Worm (Caenorhabditis elegans) whole organism, L4 larva: ENCODE results near the gene C34C12.9.
A peak's percentile ranks its signal among the peaks of the same experiment; 100 is the strongest.

Experiments used
- D1046.2 ChIP-seq: fragments of 200-800 bp; sonication (Bioruptor generic); IDR thresholded peaks from 2 replicates; pipeline ENCODE4 v1.3.6; 2022; ENCODE audit warnings: missing genetic modification characterization, missing compliant biosample characterization
- F49E8.2 ChIP-seq: sonication (generic microtip); optimal IDR thresholded peaks from 2 replicates; lab custom pipeline; 2016; ENCODE audit warnings: missing compliant biosample characterization, mild to moderate bottlenecking, missing genetic modification characterization, borderline replicate concordance
- R02D3.7 ChIP-seq: fragments of 150-350 bp; sonication (generic microtip); optimal IDR thresholded peaks from 3 replicates; lab custom pipeline; 2014; ENCODE audit warnings: missing biosample characterization, missing genetic modification characterization
- Y48G9A.11 ChIP-seq: fragments of 200-800 bp; sonication (Bioruptor generic); IDR thresholded peaks from 2 replicates; pipeline ENCODE4 v1.3.6; 2022; ENCODE audit warnings: missing genetic modification reagents, missing genetic modification characterization, missing compliant biosample characterization
- Y75B8A.6 ChIP-seq: fragments of 200-800 bp; sonication (Bioruptor generic); IDR thresholded peaks from 2 replicates; pipeline ENCODE4 v1.3.6; 2022; ENCODE audit warnings: missing genetic modification reagents, missing genetic modification characterization, missing compliant biosample characterization
- ZK546.5 ChIP-seq, 2 experiments: sonication (generic microtip); optimal IDR thresholded peaks; 2 replicates each; lab custom pipeline; 2017; ENCODE audit warnings: missing biosample characterization in 2 of 2, missing genetic modification characterization in 2 of 2
- aha-1 ChIP-seq: fragments of 150-350 bp; peaks from one replicate; lab custom pipeline; 2014; ENCODE audit warnings: missing biosample characterization, missing genetic modification characterization
- ceh-44 ChIP-seq: fragments of 200-800 bp; sonication (Bioruptor generic); IDR thresholded peaks from 2 replicates; pipeline ENCODE4 v1.3.6; 2022; ENCODE audit warnings: missing genetic modification reagents, missing genetic modification characterization, missing compliant biosample characterization
- ceh-82 ChIP-seq: sonication (generic microtip); optimal IDR thresholded peaks from 2 replicates; lab custom pipeline; 2017; ENCODE audit warnings: missing biosample characterization, missing genetic modification characterization
- daf-16 ChIP-seq, 3 experiments: sonication (generic microtip); optimal IDR thresholded peaks; 2 replicates each; lab custom pipeline; 2016 to 2017; ENCODE audit warnings: missing genetic modification characterization in 3 of 3, missing genetic modification reagents in 3 of 3, mild to moderate bottlenecking in 2 of 3, missing compliant biosample characterization in 2 of 3, missing biosample characterization in 1 of 3, moderate library complexity in 1 of 3
- daf-19 ChIP-seq: fragments of 200-800 bp; sonication (Bioruptor generic); conservative IDR thresholded peaks from 2 replicates; pipeline ENCODE4 v1.3.6; 2022; ENCODE audit warnings: missing genetic modification characterization, missing compliant biosample characterization
- daf-8 ChIP-seq: fragments of 200-800 bp; sonication (Bioruptor generic); IDR thresholded peaks from 2 replicates; pipeline ENCODE4 v1.3.6; 2022; ENCODE audit warnings: missing genetic modification characterization, missing compliant biosample characterization
- dmd-6 ChIP-seq: fragments of 200-800 bp; sonication (Bioruptor generic); IDR thresholded peaks from 2 replicates; pipeline ENCODE4 v1.3.6; 2022; ENCODE audit warnings: missing genetic modification reagents, missing genetic modification characterization, missing compliant biosample characterization
- dmd-8 ChIP-seq: fragments of 200-800 bp; sonication (Bioruptor generic); IDR thresholded peaks from 2 replicates; pipeline ENCODE4 v1.3.6; 2022; ENCODE audit warnings: missing genetic modification characterization, missing compliant biosample characterization
- dpl-1 ChIP-seq: fragments of 150-350 bp; optimal IDR thresholded peaks from 2 replicates; lab custom pipeline; 2014; ENCODE audit warnings: missing biosample characterization, missing genetic modification reagents, missing genetic modification characterization
- dve-1 ChIP-seq: sonication (generic microtip); optimal IDR thresholded peaks from 2 replicates; lab custom pipeline; 2017; ENCODE audit warnings: antibody characterized with exemption, mild to moderate bottlenecking, missing genetic modification characterization, missing compliant biosample characterization; ENCODE audit not compliant: insufficient read depth
- egl-27 ChIP-seq: sonication (generic microtip); optimal IDR thresholded peaks from 3 replicates; lab custom pipeline; 2017; ENCODE audit warnings: missing biosample characterization, missing genetic modification reagents, missing genetic modification characterization
- gei-8 ChIP-seq: fragments of 200-800 bp; sonication (Bioruptor generic); optimal IDR thresholded peaks from 2 replicates; lab custom pipeline; 2018; ENCODE audit warnings: mild to moderate bottlenecking, missing genetic modification characterization, missing compliant biosample characterization
- hif-1 ChIP-seq, 2 experiments: sonication (generic microtip); optimal IDR thresholded peaks; 2 replicates each; lab custom pipeline; 2016 to 2017; ENCODE audit warnings: missing compliant biosample characterization in 2 of 2, missing genetic modification characterization in 2 of 2, missing genetic modification reagents in 2 of 2, missing genotype in 2 of 2, mild to moderate bottlenecking in 1 of 2
- lin-1 ChIP-seq: fragments of 200-800 bp; sonication (Bioruptor generic); IDR thresholded peaks from 2 replicates; pipeline ENCODE4 v1.3.6; 2022; ENCODE audit warnings: missing genetic modification reagents, missing genetic modification characterization, missing compliant biosample characterization
- lin-39 ChIP-seq: fragments of 150-350 bp; optimal IDR thresholded peaks from 2 replicates; lab custom pipeline; 2014; ENCODE audit warnings: missing biosample characterization, missing genetic modification reagents, missing genetic modification characterization
- lsy-2 ChIP-seq, 2 experiments: fragments of 150-350 bp in 1 of 2; sonication (generic microtip) in 1 of 2; optimal IDR thresholded peaks; 2 replicates each; lab custom pipeline; 2014 to 2017; ENCODE audit warnings: missing biosample characterization in 2 of 2, missing genetic modification characterization in 2 of 2
- mxl-2 ChIP-seq: fragments of 200-800 bp; sonication (Bioruptor generic); conservative IDR thresholded peaks from 2 replicates; pipeline ENCODE4 v1.3.6; 2022; ENCODE audit warnings: missing genetic modification reagents, missing genetic modification characterization, missing compliant biosample characterization
- mxl-3 ChIP-seq: fragments of 200-800 bp; sonication (Bioruptor generic); optimal IDR thresholded peaks from 2 replicates; lab custom pipeline; 2018; ENCODE audit warnings: mild to moderate bottlenecking, missing genetic modification characterization, missing compliant biosample characterization
- nhr-10 ChIP-seq: fragments of 150-350 bp; optimal IDR thresholded peaks from 2 replicates; lab custom pipeline; 2014; ENCODE audit warnings: missing biosample characterization, missing genetic modification characterization
- nhr-111 ChIP-seq: fragments of 200-800 bp; sonication (Bioruptor generic); optimal IDR thresholded peaks from 2 replicates; lab custom pipeline; 2018; ENCODE audit warnings: mild to moderate bottlenecking, missing genetic modification characterization, missing compliant biosample characterization
- nhr-28 ChIP-seq: fragments of 150-350 bp; optimal IDR thresholded peaks from 2 replicates; lab custom pipeline; 2014; ENCODE audit warnings: missing biosample characterization, missing genetic modification characterization
- nhr-41 ChIP-seq: fragments of 200-800 bp; sonication (Bioruptor generic); IDR thresholded peaks from 2 replicates; pipeline ENCODE4 v1.3.6; 2022; ENCODE audit warnings: missing genetic modification reagents, missing genetic modification characterization, missing compliant biosample characterization
- nhr-42 ChIP-seq: fragments of 200-800 bp; sonication (Bioruptor generic); IDR thresholded peaks from 2 replicates; pipeline ENCODE4 v1.3.6; 2022; ENCODE audit warnings: missing genetic modification characterization, missing compliant biosample characterization
- nhr-48 ChIP-seq: sonication (generic microtip); optimal IDR thresholded peaks from 2 replicates; lab custom pipeline; 2016; ENCODE audit warnings: mild to moderate bottlenecking, missing genetic modification characterization, missing compliant biosample characterization
- nhr-6 ChIP-seq: fragments of 150-350 bp; optimal IDR thresholded peaks from 2 replicates; lab custom pipeline; 2014; ENCODE audit warnings: missing biosample characterization, missing genetic modification characterization
- spr-3 ChIP-seq: fragments of 200-800 bp; sonication (Bioruptor generic); optimal IDR thresholded peaks from 2 replicates; lab custom pipeline; 2018; ENCODE audit warnings: mild to moderate bottlenecking, missing genetic modification characterization, missing compliant biosample characterization
- tra-1 ChIP-seq: fragments of 200-800 bp; sonication (Bioruptor generic); IDR thresholded peaks from 2 replicates; pipeline ENCODE4 v1.3.6; 2022; ENCODE audit warnings: missing genetic modification reagents, missing genetic modification characterization, missing compliant biosample characterization
- zip-11 ChIP-seq: fragments of 200-800 bp; sonication (Bioruptor generic); IDR thresholded peaks from 2 replicates; pipeline ENCODE4 v1.3.6; 2022; ENCODE audit warnings: missing genetic modification characterization, missing compliant biosample characterization

C34C12.9 gene

DNA sequence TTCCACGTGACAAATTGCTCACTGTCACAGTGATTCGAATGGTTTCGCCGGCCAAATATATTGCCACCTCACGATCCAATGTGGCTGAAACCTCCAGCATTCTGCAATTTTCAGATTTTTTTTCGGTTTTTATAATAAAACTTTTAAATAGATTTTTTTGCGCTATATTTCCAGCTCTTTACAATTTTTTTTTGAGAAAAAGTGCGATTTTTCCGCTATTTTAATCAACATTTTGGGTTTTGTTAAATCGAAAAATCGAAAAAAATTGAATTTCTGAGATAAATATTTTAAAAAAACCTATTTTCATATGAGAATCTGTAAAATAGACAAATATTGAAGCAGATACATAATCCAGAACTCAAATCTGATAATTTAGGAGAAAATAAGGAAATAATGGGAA lies 23.6 kb upstream of the C34C12.9 start, which contains the start of gene M01F1.9:
Gene M01F1.9, minus strand, starts transcription at position 101 of the 400 bp plus-strand sequence.
- TF ChIP-seq nhr-48 (tag; lab: Kevin White, UChicago) (no peak), nhr-41 (GFP tag; lab: Robert Waterston, UW) (no peak)

DNA sequence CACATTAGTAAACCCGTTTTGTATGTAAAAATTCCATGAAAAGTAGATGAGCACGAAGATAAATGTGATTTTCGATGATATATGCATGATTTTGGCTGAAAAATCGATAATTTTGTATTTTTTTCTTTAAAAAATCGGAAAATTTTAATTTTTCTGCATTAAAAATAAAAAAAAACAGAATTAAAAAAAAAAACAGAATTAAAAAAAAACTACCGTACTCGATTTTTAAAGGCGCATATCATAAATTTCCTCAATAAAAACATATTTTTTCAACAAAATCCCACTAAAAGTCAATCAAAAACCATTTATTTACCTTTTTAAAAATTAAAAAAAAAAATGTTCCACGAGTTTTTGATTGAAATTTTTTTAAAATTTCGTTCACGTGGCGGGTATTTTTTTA lies 17.8 kb upstream of the C34C12.9 start, which contains the start of gene gly-14:
Gene gly-14, minus strand, starts transcription at position 101 of the 400 bp plus-strand sequence.
- TF ChIP-seq zip-11 (GFP tag; lab: Robert Waterston, UW): no peak

DNA sequence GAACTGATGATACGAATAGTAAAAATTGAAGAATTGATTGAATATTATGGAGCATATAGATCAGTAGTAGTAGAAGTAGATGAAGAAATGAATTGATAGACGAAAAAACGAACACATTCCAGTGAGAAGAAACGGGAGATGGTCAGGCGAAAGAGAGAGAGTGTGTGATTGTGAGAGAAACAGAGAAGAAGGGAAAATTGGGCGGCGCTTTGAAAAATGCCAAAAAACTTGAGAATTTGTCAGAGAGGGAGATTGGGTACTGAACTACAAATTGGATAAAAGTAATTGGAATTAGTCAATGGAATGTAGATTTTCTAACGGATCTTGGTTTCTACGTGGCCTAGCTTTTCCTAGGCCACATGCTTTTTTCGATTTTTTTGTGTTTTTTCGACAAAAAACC lies 12.9 kb upstream of the C34C12.9 start, which contains the start of gene C34C12.7:
Gene C34C12.7, minus strand, starts transcription at position 118 of the 400 bp plus-strand sequence.
- no peak for TF ChIP-seq daf-19 (GFP tag; lab: Robert Waterston, UW)
- TF ChIP-seq dpl-1: no peak
- TF ChIP-seq nhr-28: peak; percentile 13

DNA sequence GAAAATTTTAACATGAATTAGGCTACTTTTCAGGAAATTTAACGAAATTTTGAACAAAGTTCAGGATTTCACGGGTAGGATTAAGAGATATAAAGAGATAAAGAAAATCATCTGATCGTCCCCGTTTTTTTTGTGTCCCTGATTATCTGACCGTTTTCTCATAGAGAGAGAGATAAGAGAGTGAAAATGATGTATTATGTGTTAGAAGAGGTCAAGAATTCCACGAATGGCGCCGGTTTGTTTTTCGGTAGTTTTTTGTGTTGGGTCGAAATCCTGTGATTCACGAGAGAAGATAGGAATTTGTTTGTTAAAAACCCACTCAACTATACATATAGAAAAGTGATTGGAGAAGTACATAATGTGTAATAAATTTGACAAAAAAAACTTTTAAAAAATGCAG lies 11.8 kb upstream of the C34C12.9 start:
- no peak for TF ChIP-seq mxl-2 (GFP tag; lab: Robert Waterston, UW)
- TF ChIP-seq dmd-8 (GFP tag; lab: Robert Waterston, UW): no peak
- TF ChIP-seq lin-1: no peak
- TF ChIP-seq lin-39: no peak
- TF ChIP-seq tra-1: no peak
- no peak for TF ChIP-seq nhr-10
- TF ChIP-seq D1046.2: no peak
- no peak for TF ChIP-seq daf-16 (GFP tag; optimal IDR thresholded peaks at IDR 0.05; lab: Kevin White, UChicago)
- TF ChIP-seq daf-16 (tag; optimal IDR thresholded peaks at IDR 0.05; lab: Kevin White, UChicago): no peak
- TF ChIP-seq ceh-44 (GFP tag; lab: Robert Waterston, UW): no peak
- TF ChIP-seq Y75B8A.6 (GFP tag; lab: Robert Waterston, UW): no peak
- TF ChIP-seq ZK546.5 (tag; optimal IDR thresholded peaks at IDR 0.05; lab: Kevin White, UChicago): no peak
- no peak for TF ChIP-seq nhr-6 (tag; lab: Kevin White, UChicago)

DNA sequence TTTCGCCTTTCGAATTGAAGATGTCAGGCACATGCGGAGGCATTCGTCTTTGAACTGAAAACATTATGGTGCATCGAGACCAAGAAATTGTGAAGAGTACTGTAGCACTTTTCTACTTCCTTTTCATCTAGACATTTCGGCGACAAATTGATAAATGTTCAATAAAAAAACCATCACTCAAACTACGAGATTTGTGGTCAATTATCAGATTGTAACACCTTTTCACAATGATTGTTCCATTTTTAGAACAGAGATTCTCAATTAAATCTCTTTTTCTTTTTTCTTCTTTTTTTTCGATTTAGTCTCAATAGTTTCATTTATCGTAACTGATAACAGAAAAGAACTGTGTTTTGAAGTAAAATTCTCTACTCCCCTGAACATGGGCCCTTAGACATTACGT lies 10.7 kb upstream of the C34C12.9 start:
- TF ChIP-seq nhr-111 (GFP tag; lab: Kevin White, UChicago) (no peak), dmd-6 (0 out of 2 replicates have a peak, but pooled peaks have one; percentile 9), nhr-48 (tag; lab: Kevin White, UChicago) (peak; percentile 1), R02D3.7 (tag; lab: Kevin White, UChicago) (no peak), lsy-2 (tag; optimal IDR thresholded peaks at IDR 0.05; lab: Kevin White, UChicago) (peak in 1 of 2 experiments; percentile 12), egl-27 (no peak), daf-8 (GFP tag; lab: Robert Waterston, UW) (no peak), nhr-28 (peak; percentile 71), ceh-44 (GFP tag; lab: Robert Waterston, UW) (no peak), ceh-82 (tag; lab: Kevin White, UChicago) (no peak), dve-1 (tag; lab: Kevin White, UChicago) (peak; percentile 21), tra-1 (0 out of 2 replicates have a peak, but pooled peaks have one; percentile 31), Y48G9A.11 (GFP tag; lab: Robert Waterston, UW) (no peak), gei-8 (GFP tag; lab: Kevin White, UChicago) (no peak), nhr-42 (GFP tag; lab: Robert Waterston, UW) (no peak), hif-1 (tag; optimal IDR thresholded peaks at IDR 0.05; lab: Kevin White, UChicago) (no peak), spr-3 (GFP tag; lab: Kevin White, UChicago) (no peak)

DNA sequence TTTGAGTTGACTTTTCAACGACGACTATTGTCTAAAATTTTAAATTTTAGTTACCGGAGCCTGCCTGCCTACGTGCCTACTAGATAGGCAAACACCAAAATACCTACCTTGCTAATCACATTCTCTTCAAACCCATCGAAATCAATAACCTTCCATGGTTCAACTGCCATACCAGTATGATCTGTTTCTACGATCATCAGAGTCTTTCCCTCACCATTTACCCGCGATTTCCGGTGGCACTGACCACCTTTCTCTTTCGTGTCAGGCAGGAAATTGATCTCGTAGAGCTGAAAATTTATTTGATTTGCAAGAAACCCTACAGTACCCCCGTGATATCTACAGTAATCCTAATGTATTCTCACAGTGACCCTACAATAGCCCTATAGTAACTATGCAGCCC lies 9.7 kb upstream of the C34C12.9 start:
- TF ChIP-seq F49E8.2 (tag; lab: Kevin White, UChicago) (no peak), mxl-3 (GFP tag; lab: Kevin White, UChicago) (no peak), ceh-44 (GFP tag; lab: Robert Waterston, UW) (0 out of 2 replicates have a peak, but pooled peaks have one; percentile 28), aha-1 (tag; lab: Kevin White, UChicago) (peak; percentile 70)
- TF ChIP-seq, all 104 proteins: peak for 2
